Fruit fly (Drosophila melanogaster) whole organism, embryonic: ENCODE results near the gene CG32793.

ENCODE experiments used
- Ada2b ChIP-seq: fragments of 200-800 bp; sonication (Bioruptor generic); IDR thresholded peaks from 2 replicates; pipeline ENCODE4 v1.3.6; 2022; ENCODE audit warnings: missing biosample characterization, missing genetic modification characterization
- BEAF-32 ChIP-seq: fragments of 200-800 bp; sonication (Bioruptor generic); optimal IDR thresholded peaks from 3 replicates; lab custom pipeline; 2017; ENCODE audit warnings: missing biosample characterization, missing genetic modification characterization, mild to moderate bottlenecking, moderate library complexity, missing genetic modification reagents
- CG11085 ChIP-seq: fragments of 200-800 bp; sonication (Bioruptor generic); IDR thresholded peaks from 2 replicates; pipeline ENCODE4 v1.3.6; 2022; ENCODE audit warnings: missing biosample characterization, missing genetic modification characterization
- CG11456 ChIP-seq: fragments of 200-800 bp; sonication (Bioruptor generic); IDR thresholded peaks from 3 replicates; pipeline ENCODE4 v1.3.6; 2022; ENCODE audit warnings: missing biosample characterization, missing genetic modification characterization
- CG14441 ChIP-seq: fragments of 200-800 bp; sonication (Bioruptor generic); IDR thresholded peaks from 2 replicates; pipeline ENCODE4 v1.3.6; 2022; ENCODE audit warnings: missing biosample characterization, missing genetic modification characterization
- CG14860 ChIP-seq: fragments of 200-800 bp; sonication (Bioruptor generic); IDR thresholded peaks from 3 replicates; pipeline ENCODE4 v1.3.6; 2022; ENCODE audit warnings: missing biosample characterization, missing genetic modification characterization; ENCODE audit not compliant: partially characterized antibody
- CG15269 ChIP-seq: fragments of 200-800 bp; sonication (Bioruptor generic); optimal IDR thresholded peaks from 2 replicates; lab custom pipeline; 2018; ENCODE audit warnings: missing biosample characterization, mild to moderate bottlenecking, missing genetic modification characterization, moderate library complexity
- CG17802 ChIP-seq: fragments of 200-800 bp; sonication (Bioruptor generic); optimal IDR thresholded peaks from 2 replicates; lab custom pipeline; 2018; ENCODE audit warnings: missing biosample characterization, mild to moderate bottlenecking, missing genetic modification characterization, moderate library complexity
- CG1832 ChIP-seq: fragments of 200-800 bp; sonication (Bioruptor generic); optimal IDR thresholded peaks from 2 replicates; lab custom pipeline; 2017; ENCODE audit warnings: missing biosample characterization, mild to moderate bottlenecking, missing genetic modification characterization, inconsistent platforms
- CG18599 ChIP-seq: fragments of 200-800 bp; sonication (Bioruptor generic); optimal IDR thresholded peaks from 3 replicates; lab custom pipeline; 2017; ENCODE audit warnings: missing biosample characterization, missing genetic modification characterization, mild to moderate bottlenecking, moderate library complexity, missing genetic modification reagents
- CG2678 ChIP-seq: fragments of 200-800 bp; sonication (Bioruptor generic); optimal IDR thresholded peaks from 3 replicates; lab custom pipeline; 2019; ENCODE audit warnings: missing biosample characterization, mild to moderate bottlenecking, missing genetic modification characterization, moderate library complexity
- CG32532 ChIP-seq: fragments of 200-800 bp; sonication (Bioruptor generic); IDR thresholded peaks from 2 replicates; pipeline ENCODE4 v1.3.6; 2022; ENCODE audit warnings: missing biosample characterization, missing genetic modification characterization
- CG4282 ChIP-seq: fragments of 200-800 bp; sonication (Bioruptor generic); optimal IDR thresholded peaks from 2 replicates; lab custom pipeline; 2016; ENCODE audit warnings: missing biosample characterization, missing genetic modification characterization
- CG4328 ChIP-seq: fragments of 200-800 bp; sonication (Bioruptor generic); optimal IDR thresholded peaks from 3 replicates; lab custom pipeline; 2017; ENCODE audit warnings: missing biosample characterization, missing genetic modification reagents, missing genetic modification characterization
- CG6689 ChIP-seq: fragments of 200-800 bp; sonication (Bioruptor generic); IDR thresholded peaks from 2 replicates; pipeline ENCODE4 v1.3.6; 2022; ENCODE audit warnings: missing biosample characterization, missing genetic modification characterization
- CG8765 ChIP-seq: fragments of 200-800 bp; sonication (Bioruptor generic); IDR thresholded peaks from 2 replicates; pipeline ENCODE4 v1.3.6; 2022; ENCODE audit warnings: missing biosample characterization, missing genetic modification characterization
- CG9609 ChIP-seq: fragments of 200-800 bp; sonication (Bioruptor generic); optimal IDR thresholded peaks from 3 replicates; lab custom pipeline; 2016; ENCODE audit warnings: missing biosample characterization, missing genetic modification characterization
- Ets65A ChIP-seq: fragments of 200-800 bp; sonication (Bioruptor generic); peaks from one replicate; lab custom pipeline; 2016; ENCODE audit warnings: missing biosample characterization, missing genetic modification characterization
- Fer1 ChIP-seq: fragments of 200-800 bp; sonication (Bioruptor generic); optimal IDR thresholded peaks from 2 replicates; lab custom pipeline; 2017; ENCODE audit warnings: missing biosample characterization, mild to moderate bottlenecking, missing genetic modification characterization
- Gug ChIP-seq: fragments of 200-800 bp; sonication (Bioruptor generic); IDR thresholded peaks from 4 replicates; pipeline ENCODE4 v1.3.6; 2022; ENCODE audit warnings: missing biosample characterization, missing genetic modification characterization
- HmgZ ChIP-seq: fragments of 200-800 bp; sonication (Bioruptor generic); optimal IDR thresholded peaks from 2 replicates; lab custom pipeline; 2018; ENCODE audit warnings: missing biosample characterization, mild to moderate bottlenecking, missing genetic modification characterization
- MESR4 ChIP-seq: fragments of 200-800 bp; sonication (Bioruptor generic); optimal IDR thresholded peaks from 2 replicates; lab custom pipeline; 2018; ENCODE audit warnings: missing biosample characterization, mild to moderate bottlenecking, missing genetic modification characterization, moderate library complexity
- Med ChIP-seq: fragments of 200-800 bp; sonication (Bioruptor generic); peaks from one replicate; lab custom pipeline; 2016; ENCODE audit warnings: missing biosample characterization, missing genetic modification characterization, mild to moderate bottlenecking, inconsistent platforms, moderate library complexity
- Neu2 ChIP-seq: fragments of 200-800 bp; sonication (Bioruptor generic); optimal IDR thresholded peaks from 3 replicates; lab custom pipeline; 2016; ENCODE audit warnings: missing biosample characterization, missing genetic modification characterization, borderline replicate concordance
- Nf-YC ChIP-seq: fragments of 200-800 bp; optimal IDR thresholded peaks from 3 replicates; lab custom pipeline; 2019; ENCODE audit warnings: missing biosample characterization, mild to moderate bottlenecking, missing genetic modification characterization, moderate library complexity
- Oaz ChIP-seq: fragments of 200-800 bp; sonication (Bioruptor generic); IDR thresholded peaks from 2 replicates; pipeline ENCODE4 v1.3.6; 2022; ENCODE audit warnings: missing biosample characterization, missing genetic modification characterization
- Optix ChIP-seq: fragments of 200-800 bp; sonication (Bioruptor generic); IDR thresholded peaks from 3 replicates; pipeline ENCODE4 v1.3.6; 2022; ENCODE audit warnings: missing biosample characterization, missing genetic modification characterization
- Rx ChIP-seq: fragments of 200-800 bp; sonication (Bioruptor generic); IDR thresholded peaks from 2 replicates; pipeline ENCODE4 v1.3.6; 2022; ENCODE audit warnings: missing biosample characterization, missing genetic modification characterization
- Sox100B ChIP-seq: fragments of 200-800 bp; sonication (Bioruptor generic); optimal IDR thresholded peaks from 3 replicates; lab custom pipeline; 2018; ENCODE audit warnings: missing biosample characterization, mild to moderate bottlenecking, missing genetic modification characterization
- ase ChIP-seq: fragments of 200-800 bp; sonication (Bioruptor generic); IDR thresholded peaks from 3 replicates; pipeline ENCODE4 v1.3.6; 2022; ENCODE audit warnings: missing biosample characterization, missing genetic modification characterization
- bbx ChIP-seq: fragments of 200-800 bp; sonication (Bioruptor generic); IDR thresholded peaks from 2 replicates; pipeline ENCODE4 v1.3.6; 2022; ENCODE audit warnings: missing biosample characterization, missing genetic modification characterization; ENCODE audit not compliant: partially characterized antibody
- cg ChIP-seq: fragments of 200-800 bp; sonication (Bioruptor generic); optimal IDR thresholded peaks from 3 replicates; lab custom pipeline; 2019; ENCODE audit warnings: missing biosample characterization, mild to moderate bottlenecking, missing genetic modification characterization, moderate library complexity
- ewg ChIP-seq: fragments of 200-800 bp; sonication (Bioruptor generic); optimal IDR thresholded peaks from 3 replicates; lab custom pipeline; 2017; ENCODE audit warnings: mild to moderate bottlenecking, missing biosample characterization, missing genetic modification reagents, missing genetic modification characterization
- ftz-f1 ChIP-seq: fragments of 200-800 bp; sonication (Bioruptor generic); optimal IDR thresholded peaks from 2 replicates; lab custom pipeline; 2016; ENCODE audit warnings: missing biosample characterization, missing genetic modification characterization
- gfzf ChIP-seq: fragments of 200-800 bp; sonication (Bioruptor generic); optimal IDR thresholded peaks from 2 replicates; lab custom pipeline; 2016; ENCODE audit warnings: missing biosample characterization, mild to moderate bottlenecking, missing genetic modification characterization, moderate library complexity
- grau ChIP-seq: fragments of 200-800 bp; optimal IDR thresholded peaks from 3 replicates; lab custom pipeline; 2019; ENCODE audit warnings: missing biosample characterization, mild to moderate bottlenecking, missing genetic modification characterization, moderate library complexity
- klu ChIP-seq: fragments of 200-800 bp; sonication (Bioruptor generic); IDR thresholded peaks from 2 replicates; pipeline ENCODE4 v1.3.6; 2022; ENCODE audit warnings: missing biosample characterization, missing genetic modification characterization
- lab ChIP-seq: fragments of 200-800 bp; sonication (Bioruptor generic); optimal IDR thresholded peaks from 3 replicates; lab custom pipeline; 2017; ENCODE audit warnings: missing biosample characterization, missing genetic modification characterization, mild to moderate bottlenecking, moderate library complexity, missing genetic modification reagents
- lov ChIP-seq, 2 experiments: fragments of 200-800 bp in 1 of 2; fragments of >200 bp in 1 of 2; sonication (Bioruptor generic) in 1 of 2; IDR thresholded peaks in 1 of 2; optimal IDR thresholded peaks in 1 of 2; 2 replicates in 1 of 2; 3 replicates in 1 of 2; pipeline versions ENCODE4 v1.3.6 to Lab custom; 2017 to 2022; ENCODE audit warnings: missing biosample characterization in 1 of 2, missing genetic modification characterization in 1 of 2
- nmo ChIP-seq: fragments of 200-800 bp; sonication (Bioruptor generic); optimal IDR thresholded peaks from 2 replicates; lab custom pipeline; 2018; ENCODE audit warnings: missing biosample characterization, mild to moderate bottlenecking, missing genetic modification characterization, moderate library complexity
- pita ChIP-seq: fragments of 200-800 bp; sonication (Bioruptor generic); optimal IDR thresholded peaks from 2 replicates; lab custom pipeline; 2017; ENCODE audit warnings: missing biosample characterization, mild to moderate bottlenecking, missing genetic modification characterization
- prd ChIP-seq, 3 experiments: fragments of >200 bp in 2 of 3; fragments of 200-800 bp in 1 of 3; sonication (Bioruptor generic) in 1 of 3; optimal IDR thresholded peaks in 2 of 3; IDR thresholded peaks in 1 of 3; 2 replicates in 2 of 3; 3 replicates in 1 of 3; pipeline versions ENCODE4 v1.3.6 to Lab custom; 2017 to 2022; ENCODE audit warnings: missing biosample characterization in 1 of 3, missing genetic modification characterization in 1 of 3
- shn ChIP-seq: fragments of 200-800 bp; sonication (Bioruptor generic); optimal IDR thresholded peaks from 3 replicates; lab custom pipeline; 2016; ENCODE audit warnings: missing biosample characterization, missing genetic modification characterization
- slbo ChIP-seq: fragments of 200-800 bp; sonication (Bioruptor generic); IDR thresholded peaks from 2 replicates; pipeline ENCODE4 v1.3.6; 2022; ENCODE audit warnings: missing biosample characterization, missing genetic modification characterization
- sqz ChIP-seq: fragments of 200-800 bp; sonication (Bioruptor generic); optimal IDR thresholded peaks from 3 replicates; lab custom pipeline; 2018; ENCODE audit warnings: missing biosample characterization, mild to moderate bottlenecking, missing genetic modification characterization
- tll ChIP-seq, 2 experiments: fragments of 200-800 bp in 1 of 2; fragments of >200 bp in 1 of 2; sonication (Bioruptor generic) in 1 of 2; optimal IDR thresholded peaks; 2 replicates each; lab custom pipeline; 2017 to 2019; ENCODE audit warnings: missing biosample characterization in 2 of 2, missing genetic modification characterization in 2 of 2, mild to moderate bottlenecking in 1 of 2, moderate library complexity in 1 of 2
- ttk ChIP-seq: fragments of 200-800 bp; sonication (Bioruptor generic); IDR thresholded peaks from 2 replicates; pipeline ENCODE4 v2.1.2; 2022; ENCODE audit warnings: missing biosample characterization, missing genetic modification characterization
- vvl ChIP-seq: fragments of 200-800 bp; sonication (Bioruptor generic); IDR thresholded peaks from 2 replicates; pipeline ENCODE4 v1.3.6; 2022; ENCODE audit warnings: missing biosample characterization, missing genetic modification characterization
- zen ChIP-seq: fragments of 200-800 bp; sonication (Bioruptor generic); optimal IDR thresholded peaks from 3 replicates; lab custom pipeline; 2018; ENCODE audit warnings: missing biosample characterization, mild to moderate bottlenecking, missing genetic modification characterization, moderate library complexity

CG32793 gene

DNA sequence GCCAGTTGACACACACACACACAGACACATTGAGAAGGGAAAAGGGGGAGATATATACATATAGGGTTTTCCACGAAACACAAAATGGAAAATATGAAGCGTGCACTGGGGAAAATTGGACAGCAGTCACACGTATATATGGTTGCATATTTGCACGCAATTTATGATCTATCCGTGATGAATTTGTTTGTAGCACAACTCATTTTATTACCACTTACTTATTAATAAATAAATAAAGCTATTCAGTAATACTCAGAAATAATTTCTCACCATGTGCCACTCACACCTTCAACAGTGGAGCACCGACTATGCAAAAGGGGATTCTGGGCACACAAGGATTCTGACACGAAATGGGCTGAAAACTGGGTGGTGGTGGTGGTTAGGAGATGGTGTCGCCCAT is 15.5 kb upstream of the CG32793 start:
- TF ChIP-seq bbx (GFP tag; lab: Robert Waterston, UW) (no peak), CG8765 (GFP tag; lab: Robert Waterston, UW) (no peak), CG2678 (tag; lab: Kevin White, UChicago) (peak; percentile 32), lov (optimal IDR thresholded peaks at IDR 0.05; lab: Kevin White, UChicago) (no peak), lov (GFP tag; IDR thresholded peaks at IDR 0.05; lab: Robert Waterston, UW) (no peak), CG4282 (no peak), CG11456 (GFP tag; lab: Robert Waterston, UW) (0 out of 3 replicates have a peak, but pooled peaks have one; percentile 21), ase (no peak), CG11085 (GFP tag; lab: Robert Waterston, UW) (no peak), gfzf (GFP tag; lab: Kevin White, UChicago) (no peak), vvl (GFP tag; lab: Robert Waterston, UW) (0 out of 2 replicates have a peak, but pooled peaks have one; percentile 11), Sox100B (GFP tag; lab: Kevin White, UChicago) (no peak), tll (GFP tag; optimal IDR thresholded peaks at IDR 0.05; lab: Kevin White, UChicago) (no peak), CG32532 (peak; percentile 45), ttk (GFP tag; lab: Robert Waterston, UW) (no peak), grau (tag; lab: Kevin White, UChicago) (peak; percentile 12), Gug (GFP tag; lab: Robert Waterston, UW) (peak; percentile 8; the same call in 1 of the 4 replicates), Ets65A (GFP tag; lab: Kevin White, UChicago) (peak; percentile 62), Neu2 (GFP tag; lab: Kevin White, UChicago) (no peak), Nf-YC (no peak), CG14860 (GFP tag; lab: Robert Waterston, UW) (no peak), Fer1 (GFP tag; lab: Kevin White, UChicago) (peak; percentile 2), sqz (GFP tag; lab: Kevin White, UChicago) (no peak), Rx (GFP tag; lab: Robert Waterston, UW) (no peak), cg (GFP tag; lab: Kevin White, UChicago) (no peak), MESR4 (no peak), lab (GFP tag; lab: Kevin White, UChicago) (peak; percentile 42), Ada2b (GFP tag; lab: Robert Waterston, UW) (0 out of 2 replicates have a peak, but pooled peaks have one; percentile 26), ewg (GFP tag; lab: Kevin White, UChicago) (no peak), CG9609 (no peak), slbo (peak; percentile 38; the same call in 1 of the 2 replicates), shn (GFP tag; lab: Kevin White, UChicago) (no peak), CG4328 (GFP tag; lab: Kevin White, UChicago) (no peak), prd (optimal IDR thresholded peaks at IDR 0.05; lab: Kevin White, UChicago) (no peak), prd (GFP tag; IDR thresholded peaks at IDR 0.05; lab: Robert Waterston, UW) (0 out of 3 replicates have a peak, but pooled peaks have one; percentile 24), Optix (GFP tag; lab: Robert Waterston, UW) (no peak), klu (no peak), CG1832 (no peak), CG6689 (GFP tag; lab: Robert Waterston, UW) (0 out of 2 replicates have a peak, but pooled peaks have one; percentile 16), CG15269 (tag; lab: Kevin White, UChicago) (peak; percentile 13), CG17802 (tag; lab: Kevin White, UChicago) (no peak), zen (tag; lab: Kevin White, UChicago) (no peak), BEAF-32 (GFP tag; lab: Kevin White, UChicago) (no peak), HmgZ (tag; lab: Kevin White, UChicago) (no peak), Oaz (GFP tag; lab: Robert Waterston, UW) (0 out of 2 replicates have a peak, but pooled peaks have one; percentile 13), nmo (GFP tag; lab: Kevin White, UChicago) (no peak), pita (GFP tag; lab: Kevin White, UChicago) (no peak), Med (GFP tag; lab: Kevin White, UChicago) (peak; percentile 64), CG18599 (GFP tag; lab: Kevin White, UChicago) (peak; percentile 63), CG14441 (no peak), ftz-f1 (GFP tag; lab: Kevin White, UChicago) (no peak)
